Worm (Caenorhabditis elegans) whole organism, young adult: Measurements from ENCODE around the gene Y41C4A.32.

Experiments used
- attf-6 ChIP-seq: fragments of 200-800 bp; sonication (Bioruptor generic); IDR thresholded peaks from 2 replicates; pipeline ENCODE4 v1.3.6; 2022; ENCODE audit warnings: missing genetic modification reagents, missing genetic modification characterization, missing compliant biosample characterization
- bed-2 ChIP-seq: fragments of 200-800 bp; sonication (Bioruptor generic); IDR thresholded peaks from 2 replicates; pipeline ENCODE4 v1.3.6; 2022; ENCODE audit warnings: missing genetic modification reagents, missing genetic modification characterization, missing compliant biosample characterization
- cebp-2 ChIP-seq: fragments of 200-800 bp; sonication (Bioruptor generic); IDR thresholded peaks from 2 replicates; pipeline ENCODE4 v1.3.6; 2022; ENCODE audit warnings: missing genetic modification characterization, missing compliant biosample characterization
- ekl-4 ChIP-seq: fragments of 200-800 bp; sonication (Bioruptor generic); IDR thresholded peaks from 2 replicates; pipeline ENCODE4 v1.3.6; 2022; ENCODE audit warnings: missing genetic modification reagents, missing genetic modification characterization, missing compliant biosample characterization
- hmg-20 ChIP-seq: fragments of 200-800 bp; sonication (Bioruptor generic); IDR thresholded peaks from 2 replicates; pipeline ENCODE4 v1.3.6; 2022; ENCODE audit warnings: missing genetic modification reagents, missing genetic modification characterization, missing compliant biosample characterization
- hrde-1 ChIP-seq: sonication (generic microtip); optimal IDR thresholded peaks from 2 replicates; lab custom pipeline; 2016; ENCODE audit warnings: missing genetic modification characterization, mild to moderate bottlenecking, missing compliant biosample characterization, moderate library complexity, missing genotype, missing genetic modification reagents, borderline replicate concordance
- lin-54 ChIP-seq: fragments of 200-800 bp; sonication (Bioruptor generic); optimal IDR thresholded peaks from 2 replicates; lab custom pipeline; 2018; ENCODE audit warnings: mild to moderate bottlenecking, missing genetic modification characterization, missing compliant biosample characterization
- madf-8 ChIP-seq: fragments of 200-800 bp; sonication (Bioruptor generic); conservative IDR thresholded peaks from 2 replicates; pipeline ENCODE4 v1.3.6; 2022; ENCODE audit warnings: missing genetic modification reagents, missing genetic modification characterization, missing compliant biosample characterization
- sptf-2 ChIP-seq: fragments of 200-800 bp; sonication (Bioruptor generic); optimal IDR thresholded peaks from 2 replicates; lab custom pipeline; 2018; ENCODE audit warnings: mild to moderate bottlenecking, missing genetic modification characterization, missing compliant biosample characterization
- zfh-2 ChIP-seq: fragments of 200-800 bp; sonication (Bioruptor generic); conservative IDR thresholded peaks from 2 replicates; pipeline ENCODE4 v1.3.6; 2022; ENCODE audit warnings: missing genetic modification reagents, missing genetic modification characterization, missing compliant biosample characterization

Y41C4A.32 gene

DNA sequence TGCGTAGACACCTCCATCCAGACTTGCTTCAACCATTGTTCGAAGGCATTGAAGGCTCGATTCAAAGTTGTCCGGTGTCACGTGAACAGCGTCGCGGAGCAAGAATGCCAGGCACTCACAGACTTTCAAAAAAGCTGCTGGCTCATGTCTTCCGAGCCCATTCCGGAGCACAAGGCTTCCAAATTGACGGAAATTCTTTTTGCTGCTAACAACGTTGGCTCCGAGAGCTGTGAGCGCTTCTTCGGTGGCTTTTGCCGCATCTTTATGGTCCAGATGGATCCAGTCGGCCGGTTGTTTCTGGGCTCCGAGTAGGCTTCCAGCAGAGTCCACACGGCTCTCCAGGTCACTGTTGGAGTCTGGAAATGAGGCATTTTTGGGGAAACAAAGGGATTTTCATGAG, 36.4 kb downstream of the Y41C4A.32 start:
- TF ChIP-seq zfh-2, result peak; percentile 53
- TF ChIP-seq ekl-4, result no peak

ce11 chrIII:11760634-11761033, 39.1 kb downstream of the Y41C4A.32 start:
- TF ChIP-seq madf-8 (GFP tag; lab: Robert Waterston, UW) (no peak), attf-6 (GFP tag; lab: Robert Waterston, UW) (no peak), hrde-1 (tag; lab: Kevin White, UChicago) (no peak), lin-54 (no peak), hmg-20 (no peak), bed-2 (GFP tag; lab: Robert Waterston, UW) (no peak), cebp-2 (GFP tag; lab: Robert Waterston, UW) (0 out of 2 replicates have a peak, but pooled peaks have one; percentile 57), zfh-2 (peak; percentile 63), sptf-2 (GFP tag; lab: Kevin White, UChicago) (no peak)
